Fruit fly (Drosophila melanogaster) whole organism, embryonic: ENCODE data around the gene Doa.
A peak's percentile ranks its signal among the peaks of the same experiment; 100 is the strongest.

Experiments
- Abd-B ChIP-seq: fragments of 200-800 bp; sonication (Bioruptor generic); optimal IDR thresholded peaks from 2 replicates; lab custom pipeline; 2018; ENCODE audit warnings: missing biosample characterization, mild to moderate bottlenecking, missing genetic modification characterization, moderate library complexity
- Ada2b ChIP-seq: fragments of 200-800 bp; sonication (Bioruptor generic); IDR thresholded peaks from 2 replicates; pipeline ENCODE4 v1.3.6; 2022; ENCODE audit warnings: missing biosample characterization, missing genetic modification characterization
- Asciz ChIP-seq: fragments of 200-800 bp; sonication (Bioruptor generic); optimal IDR thresholded peaks from 2 replicates; lab custom pipeline; 2017; ENCODE audit warnings: missing biosample characterization, mild to moderate bottlenecking, missing genetic modification characterization, missing genetic modification reagents
- B-H2 ChIP-seq: fragments of 200-800 bp; sonication (Bioruptor generic); optimal IDR thresholded peaks from 2 replicates; lab custom pipeline; 2018; ENCODE audit warnings: missing biosample characterization, mild to moderate bottlenecking, missing genetic modification characterization
- BtbVII ChIP-seq: fragments of 200-800 bp; sonication (Bioruptor generic); optimal IDR thresholded peaks from 3 replicates; lab custom pipeline; 2017; ENCODE audit warnings: missing biosample characterization, mild to moderate bottlenecking, missing genetic modification characterization
- CG11696 ChIP-seq: fragments of 200-800 bp; sonication (Bioruptor generic); IDR thresholded peaks from 2 replicates; pipeline ENCODE4 v1.3.6; 2022; ENCODE audit warnings: missing biosample characterization, missing genetic modification characterization
- CG12659 ChIP-seq: fragments of 200-800 bp; sonication (Bioruptor generic); optimal IDR thresholded peaks from 3 replicates; lab custom pipeline; 2017; ENCODE audit warnings: mild to moderate bottlenecking, missing biosample characterization, missing genetic modification reagents, missing genetic modification characterization
- CG13424 ChIP-seq: fragments of 200-800 bp; sonication (Bioruptor generic); optimal IDR thresholded peaks from 2 replicates; lab custom pipeline; 2019; ENCODE audit warnings: missing biosample characterization, mild to moderate bottlenecking, missing genetic modification characterization, moderate library complexity
- CG13624 ChIP-seq: fragments of 200-800 bp; sonication (Bioruptor generic); optimal IDR thresholded peaks from 2 replicates; lab custom pipeline; 2016; ENCODE audit warnings: missing biosample characterization, missing genetic modification characterization
- CG14965 ChIP-seq: fragments of 200-800 bp; sonication (Bioruptor generic); optimal IDR thresholded peaks from 2 replicates; lab custom pipeline; 2016; ENCODE audit warnings: missing biosample characterization, missing genetic modification characterization, borderline replicate concordance
- CG15479 ChIP-seq: fragments of 200-800 bp; sonication (Bioruptor generic); optimal IDR thresholded peaks from 3 replicates; lab custom pipeline; 2019; ENCODE audit warnings: missing biosample characterization, mild to moderate bottlenecking, missing genetic modification characterization, moderate library complexity
- CG15601 ChIP-seq: fragments of 200-800 bp; sonication (Bioruptor generic); optimal IDR thresholded peaks from 3 replicates; lab custom pipeline; 2019; ENCODE audit warnings: missing biosample characterization, mild to moderate bottlenecking, missing genetic modification characterization, moderate library complexity
- CG2199 ChIP-seq: fragments of 200-800 bp; sonication (Bioruptor generic); IDR thresholded peaks from 3 replicates; pipeline ENCODE4 v1.3.6; 2022; ENCODE audit warnings: missing biosample characterization, missing genetic modification characterization
- CG31388 ChIP-seq: fragments of 200-800 bp; sonication (Bioruptor generic); optimal IDR thresholded peaks from 2 replicates; lab custom pipeline; 2016; ENCODE audit warnings: missing biosample characterization, missing genetic modification characterization
- CG33557 ChIP-seq: fragments of 200-800 bp; sonication (Bioruptor generic); optimal IDR thresholded peaks from 2 replicates; lab custom pipeline; 2019; ENCODE audit warnings: missing biosample characterization, mild to moderate bottlenecking, missing genetic modification characterization, moderate library complexity
- CG34422 ChIP-seq: fragments of 200-800 bp; sonication (Bioruptor generic); IDR thresholded peaks from 3 replicates; pipeline ENCODE4 v1.3.6; 2022; ENCODE audit warnings: missing biosample characterization, missing genetic modification characterization
- CG5953 ChIP-seq: fragments of 200-800 bp; sonication (Bioruptor generic); IDR thresholded peaks from 2 replicates; pipeline ENCODE4 v1.3.6; 2022; ENCODE audit warnings: missing biosample characterization, missing genetic modification characterization
- CG6813 ChIP-seq: fragments of 200-800 bp; sonication (Bioruptor generic); optimal IDR thresholded peaks from 2 replicates; lab custom pipeline; 2017; ENCODE audit warnings: missing biosample characterization, missing genetic modification characterization, mild to moderate bottlenecking, moderate library complexity, missing genetic modification reagents
- CG7372 ChIP-seq: fragments of 200-800 bp; sonication (Bioruptor generic); IDR thresholded peaks from 2 replicates; pipeline ENCODE4 v1.3.6; 2022; ENCODE audit warnings: missing biosample characterization, missing genetic modification characterization
- CG8089 ChIP-seq: fragments of 200-800 bp; sonication (Bioruptor generic); optimal IDR thresholded peaks from 3 replicates; lab custom pipeline; 2016; ENCODE audit warnings: missing biosample characterization, missing genetic modification characterization
- CG8478 ChIP-seq: fragments of >200 bp; optimal IDR thresholded peaks from 2 replicates; lab custom pipeline; 2018
- CG9876 ChIP-seq: fragments of 200-800 bp; sonication (Bioruptor generic); optimal IDR thresholded peaks from 2 replicates; lab custom pipeline; 2016; ENCODE audit warnings: missing biosample characterization, missing genetic modification characterization
- Chrac-16 ChIP-seq: fragments of 200-800 bp; sonication (Bioruptor generic); optimal IDR thresholded peaks from 3 replicates; lab custom pipeline; 2016; ENCODE audit warnings: missing biosample characterization, missing genetic modification characterization
- Dad ChIP-seq: fragments of 200-800 bp; sonication (Bioruptor generic); optimal IDR thresholded peaks from 3 replicates; lab custom pipeline; 2016; ENCODE audit warnings: missing biosample characterization, missing genetic modification characterization
- Dip2 ChIP-seq: fragments of 200-800 bp; sonication (Bioruptor generic); IDR thresholded peaks from 2 replicates; pipeline ENCODE4 v1.3.6; 2022; ENCODE audit warnings: missing biosample characterization, missing genetic modification characterization
- Dp ChIP-seq: fragments of 200-800 bp; sonication (Bioruptor generic); optimal IDR thresholded peaks from 2 replicates; lab custom pipeline; 2018; ENCODE audit warnings: missing biosample characterization, mild to moderate bottlenecking, missing genetic modification characterization, moderate library complexity
- Hey ChIP-seq: fragments of 200-800 bp; sonication (Bioruptor generic); optimal IDR thresholded peaks from 3 replicates; lab custom pipeline; 2018; ENCODE audit warnings: missing biosample characterization, mild to moderate bottlenecking, missing genetic modification characterization
- Hmx ChIP-seq: fragments of 200-800 bp; sonication (Bioruptor generic); optimal IDR thresholded peaks from 2 replicates; lab custom pipeline; 2016; ENCODE audit warnings: missing biosample characterization, missing genetic modification characterization
- Hsf ChIP-seq: fragments of 200-800 bp; sonication (Bioruptor generic); optimal IDR thresholded peaks from 3 replicates; lab custom pipeline; 2016; ENCODE audit warnings: missing biosample characterization, missing genetic modification characterization
- MTF-1 ChIP-seq: fragments of 200-800 bp; sonication (Bioruptor generic); optimal IDR thresholded peaks from 2 replicates; lab custom pipeline; 2018; ENCODE audit warnings: missing biosample characterization, mild to moderate bottlenecking, missing genetic modification characterization, borderline replicate concordance
- NC2α ChIP-seq: fragments of 200-800 bp; sonication (Bioruptor generic); optimal IDR thresholded peaks from 2 replicates; lab custom pipeline; 2016; ENCODE audit warnings: missing biosample characterization, missing genetic modification characterization
- PHDP ChIP-seq: fragments of 200-800 bp; sonication (Bioruptor generic); optimal IDR thresholded peaks from 3 replicates; lab custom pipeline; 2018; ENCODE audit warnings: missing biosample characterization, mild to moderate bottlenecking, missing genetic modification characterization, moderate library complexity
- Ravus ChIP-seq: fragments of 200-800 bp; sonication (Bioruptor generic); IDR thresholded peaks from 2 replicates; pipeline ENCODE4 v1.3.6; 2022; ENCODE audit warnings: missing biosample characterization, missing genetic modification characterization
- Six4 ChIP-seq: fragments of 200-800 bp; sonication (Bioruptor generic); optimal IDR thresholded peaks from 2 replicates; lab custom pipeline; 2016; ENCODE audit warnings: missing biosample characterization, missing genetic modification characterization
- Sry-δ ChIP-seq: fragments of 200-800 bp; sonication (Bioruptor generic); optimal IDR thresholded peaks from 2 replicates; lab custom pipeline; 2016; ENCODE audit warnings: missing biosample characterization, missing genetic modification characterization
- Stat92E ChIP-seq, 3 experiments: fragments of >200 bp in 2 of 3; fragments of 200-800 bp in 1 of 3; sonication (Bioruptor generic) in 1 of 3; optimal IDR thresholded peaks; 2 replicates each; lab custom pipeline; 2017 to 2019; ENCODE audit warnings: missing biosample characterization in 3 of 3, missing genetic modification characterization in 3 of 3, mild to moderate bottlenecking in 1 of 3, moderate library complexity in 1 of 3
- Trl ChIP-seq, 3 experiments: fragments of >200 bp in 2 of 3; fragments of 200-800 bp in 1 of 3; sonication (Bioruptor generic) in 1 of 3; optimal IDR thresholded peaks; 2 replicates in 1 of 3; 3 replicates in 2 of 3; lab custom pipeline; 2016 to 2017; ENCODE audit warnings: missing biosample characterization in 1 of 3, missing genetic modification characterization in 1 of 3
- abd-A ChIP-seq: fragments of 200-800 bp; sonication (Bioruptor generic); optimal IDR thresholded peaks from 3 replicates; lab custom pipeline; 2019; ENCODE audit warnings: missing biosample characterization, mild to moderate bottlenecking, missing genetic modification characterization, moderate library complexity
- fru ChIP-seq: fragments of >200 bp; optimal IDR thresholded peaks from 2 replicates; lab custom pipeline; 2017
- gsb ChIP-seq: fragments of 200-800 bp; sonication (Bioruptor generic); IDR thresholded peaks from 2 replicates; pipeline ENCODE4 v1.3.6; 2022; ENCODE audit warnings: missing biosample characterization, missing genetic modification characterization
- her ChIP-seq: fragments of 200-800 bp; sonication (Bioruptor generic); optimal IDR thresholded peaks from 2 replicates; lab custom pipeline; 2016; ENCODE audit warnings: missing biosample characterization, missing genetic modification characterization
- mam ChIP-seq: fragments of 200-800 bp; sonication (Bioruptor generic); optimal IDR thresholded peaks from 3 replicates; lab custom pipeline; 2016; ENCODE audit warnings: missing biosample characterization, missing genetic modification characterization
- nerfin-2 ChIP-seq: fragments of 200-800 bp; sonication (Bioruptor generic); IDR thresholded peaks from 2 replicates; pipeline ENCODE4 v1.3.6; 2022; ENCODE audit warnings: missing biosample characterization, missing genetic modification characterization; ENCODE audit not compliant: partially characterized antibody
- nom ChIP-seq: fragments of 200-800 bp; sonication (Bioruptor generic); optimal IDR thresholded peaks from 2 replicates; lab custom pipeline; 2017; ENCODE audit warnings: missing biosample characterization, missing genetic modification characterization, mild to moderate bottlenecking, moderate library complexity, missing genetic modification reagents
- peb ChIP-seq: fragments of 200-800 bp; sonication (Bioruptor generic); IDR thresholded peaks from 2 replicates; pipeline ENCODE4 v1.3.6; 2022; ENCODE audit warnings: missing biosample characterization, missing genetic modification characterization
- prd ChIP-seq, 3 experiments: fragments of >200 bp in 2 of 3; fragments of 200-800 bp in 1 of 3; sonication (Bioruptor generic) in 1 of 3; optimal IDR thresholded peaks in 2 of 3; IDR thresholded peaks in 1 of 3; 2 replicates in 2 of 3; 3 replicates in 1 of 3; pipeline versions ENCODE4 v1.3.6 to Lab custom; 2017 to 2022; ENCODE audit warnings: missing biosample characterization in 1 of 3, missing genetic modification characterization in 1 of 3
- repo ChIP-seq: fragments of 200-800 bp; sonication (Bioruptor generic); optimal IDR thresholded peaks from 2 replicates; lab custom pipeline; 2016; ENCODE audit warnings: missing biosample characterization, missing genetic modification characterization
- sisA ChIP-seq: fragments of 200-800 bp; sonication (Bioruptor generic); IDR thresholded peaks from 2 replicates; pipeline ENCODE4 v1.3.6; 2022; ENCODE audit warnings: missing biosample characterization, missing genetic modification characterization
- sug ChIP-seq: fragments of 200-800 bp; optimal IDR thresholded peaks from 2 replicates; lab custom pipeline; 2019; ENCODE audit warnings: missing biosample characterization, mild to moderate bottlenecking, missing genetic modification characterization, moderate library complexity
- vvl ChIP-seq: fragments of 200-800 bp; sonication (Bioruptor generic); IDR thresholded peaks from 2 replicates; pipeline ENCODE4 v1.3.6; 2022; ENCODE audit warnings: missing biosample characterization, missing genetic modification characterization
- wor ChIP-seq: fragments of 200-800 bp; sonication (Bioruptor generic); IDR thresholded peaks from 2 replicates; pipeline ENCODE4 v1.3.6; 2022; ENCODE audit warnings: missing biosample characterization, missing genetic modification characterization

Gene Doa

DNA sequence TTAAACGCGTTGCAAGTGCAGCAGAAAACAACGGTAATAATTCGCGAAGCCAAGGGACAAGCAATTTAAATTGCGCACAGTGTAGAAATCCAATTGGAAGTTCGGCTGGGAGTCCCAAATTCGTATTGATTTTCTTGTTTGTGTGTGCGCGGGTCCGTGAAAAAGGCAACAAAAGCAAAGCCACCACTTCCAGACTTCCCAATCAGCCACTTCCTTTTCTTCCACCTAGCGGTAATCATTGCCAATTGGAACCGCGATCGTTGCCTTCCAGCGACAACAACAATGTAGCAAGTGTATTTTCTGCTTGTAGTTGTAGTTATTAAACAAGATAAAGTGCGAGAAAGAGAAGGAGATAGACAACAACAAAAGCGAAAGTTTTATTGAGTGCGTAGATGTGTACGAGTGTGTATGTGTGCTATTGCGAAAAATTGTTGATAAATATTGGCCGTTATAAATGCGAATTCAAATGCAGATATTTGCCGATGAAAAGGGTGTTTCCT lies 42.4 kb upstream of the Doa start (continued):
- no peak for TF ChIP-seq nerfin-2
- TF ChIP-seq B-H2 (GFP tag; lab: Kevin White, UChicago) = no peak
- no peak for TF ChIP-seq CG15601
- TF ChIP-seq BtbVII (GFP tag; lab: Kevin White, UChicago) = peak; percentile 4
- no peak for TF ChIP-seq sug (tag; lab: Kevin White, UChicago)
- no peak for TF ChIP-seq CG5953 (GFP tag; lab: Robert Waterston, UW)
- no peak for TF ChIP-seq Hmx (GFP tag; lab: Kevin White, UChicago)
- TF ChIP-seq peb (GFP tag; lab: Robert Waterston, UW) = no peak
- no peak for TF ChIP-seq abd-A (tag; lab: Kevin White, UChicago)
- no peak for TF ChIP-seq Six4 (GFP tag; lab: Kevin White, UChicago)
- no peak for TF ChIP-seq her (GFP tag; lab: Kevin White, UChicago)
- TF ChIP-seq Stat92E (GFP tag; optimal IDR thresholded peaks at IDR 0.05; lab: Kevin White, UChicago) = no peak
- TF ChIP-seq Hey = no peak
- no peak for TF ChIP-seq CG12659 (GFP tag; lab: Kevin White, UChicago)
- no peak for TF ChIP-seq Dip2
- TF ChIP-seq CG34422 (GFP tag; lab: Robert Waterston, UW) = no peak; the same call in 2 of the 3 replicates
- no peak for TF ChIP-seq MTF-1
- no peak for TF ChIP-seq mam
- TF ChIP-seq CG7372 = no peak
- TF ChIP-seq Ravus = no peak
- no peak for TF ChIP-seq Ada2b (GFP tag; lab: Robert Waterston, UW)
- no peak for TF ChIP-seq Asciz (GFP tag; lab: Kevin White, UChicago)
- TF ChIP-seq NC2α (GFP tag; lab: Kevin White, UChicago) = no peak
- TF ChIP-seq repo (GFP tag; lab: Kevin White, UChicago) = no peak
- no peak for TF ChIP-seq Sry-δ (GFP tag; lab: Kevin White, UChicago)
- TF ChIP-seq CG9876 (GFP tag; lab: Kevin White, UChicago) = no peak
- no peak for TF ChIP-seq CG13624 (GFP tag; lab: Kevin White, UChicago)
- no peak for TF ChIP-seq CG8478 (lab: Kevin White, UChicago)
- TF ChIP-seq Trl (optimal IDR thresholded peaks at IDR 0.05; lab: Kevin White, UChicago) = no peak
- TF ChIP-seq Trl (GFP tag; optimal IDR thresholded peaks at IDR 0.05; lab: Kevin White, UChicago) = no peak
- no peak for TF ChIP-seq nom (GFP tag; lab: Kevin White, UChicago)
- TF ChIP-seq vvl = no peak
- TF ChIP-seq Dp (GFP tag; lab: Kevin White, UChicago) = no peak
- TF ChIP-seq wor (GFP tag; lab: Robert Waterston, UW) = no peak
- no peak for TF ChIP-seq CG2199 (GFP tag; lab: Robert Waterston, UW)
- no peak for TF ChIP-seq CG14965 (GFP tag; lab: Kevin White, UChicago)
- no peak for TF ChIP-seq gsb
- no peak for TF ChIP-seq Chrac-16 (GFP tag; lab: Kevin White, UChicago)
- TF ChIP-seq CG13424 = no peak
- TF ChIP-seq Hsf (GFP tag; lab: Kevin White, UChicago) = no peak
- TF ChIP-seq fru (lab: Kevin White, UChicago) = no peak
- no peak for TF ChIP-seq prd (optimal IDR thresholded peaks at IDR 0.05; lab: Kevin White, UChicago)
- no peak; the same call in 2 of the 3 replicates for TF ChIP-seq prd (GFP tag; IDR thresholded peaks at IDR 0.05; lab: Robert Waterston, UW)
- TF ChIP-seq Dad (GFP tag; lab: Kevin White, UChicago) = no peak
- no peak for TF ChIP-seq CG8089 (GFP tag; lab: Kevin White, UChicago)
- TF ChIP-seq CG15479 (GFP tag; lab: Kevin White, UChicago) = no peak
- TF ChIP-seq PHDP = no peak
- TF ChIP-seq CG11696 (GFP tag; lab: Robert Waterston, UW) = no peak
- TF ChIP-seq CG33557 (GFP tag; lab: Kevin White, UChicago) = no peak
- no peak for TF ChIP-seq CG31388
- TF ChIP-seq CG6813 (GFP tag; lab: Kevin White, UChicago) = no peak
- no peak for TF ChIP-seq Abd-B (GFP tag; lab: Kevin White, UChicago)
- no peak for TF ChIP-seq sisA
